Worm (Caenorhabditis elegans): ENCODE data around the gene kin-2.

Gene kin-2

DNA sequence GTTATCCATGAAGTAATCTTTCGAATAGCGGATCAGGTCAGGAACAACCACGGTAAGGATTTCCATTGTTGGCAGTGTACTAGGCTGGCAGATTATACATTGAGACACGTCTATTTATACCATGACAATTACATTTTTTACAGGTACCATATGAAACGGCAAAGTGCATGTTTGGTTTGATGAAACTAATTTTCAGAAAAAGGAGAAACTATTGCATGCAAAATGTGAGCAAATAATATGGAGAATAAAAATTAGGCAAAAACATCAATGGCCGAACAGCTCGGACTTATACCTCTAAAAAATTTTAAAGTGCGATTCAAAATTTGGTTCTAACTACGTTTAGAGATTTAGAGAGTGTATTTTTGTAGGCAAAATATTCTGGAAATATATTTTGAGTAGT is 15.1 kb upstream of the kin-2 start, which contains the start of gene F22F4.5:
Gene F22F4.5, minus strand, starts transcription at position 101 of the 400 bp plus-strand sequence.
- TF ChIP-seq nhr-43 (tag; optimal IDR thresholded peaks at IDR 0.05; ENCODE audit: poor library complexity, severe bottlenecking) (no peak), unc-39 (tag; optimal IDR thresholded peaks at IDR 0.05) (no peak), lsy-12 (tag; optimal IDR thresholded peaks at IDR 0.05) (no peak), nhr-11 (tag; optimal IDR thresholded peaks at IDR 0.05) (no peak), fkh-2 (tag; optimal IDR thresholded peaks at IDR 0.05) (no peak), hmg-11 (tag; optimal IDR thresholded peaks at IDR 0.05) (no peak), mml-1 (tag; optimal IDR thresholded peaks at IDR 0.05) (no peak), elt-3 (tag; optimal IDR thresholded peaks at IDR 0.05) (no peak), ztf-11 (tag; optimal IDR thresholded peaks at IDR 0.05) (no peak), R02D3.7 (tag; optimal IDR thresholded peaks at IDR 0.05) (no peak), zag-1 (tag; optimal IDR thresholded peaks at IDR 0.05) (no peak), sea-2 (GFP tag; optimal IDR thresholded peaks at IDR 0.05) (no peak), nhr-23 (tag; optimal IDR thresholded peaks at IDR 0.05) (no peak), ztf-4 (tag; optimal IDR thresholded peaks at IDR 0.05) (no peak), nhr-12 (tag; optimal IDR thresholded peaks at IDR 0.05) (no peak), aly-2 (tag; optimal IDR thresholded peaks at IDR 0.05) (no peak), ama-1 (optimal IDR thresholded peaks at IDR 0.05) (no peak), skn-1 (tag; optimal IDR thresholded peaks at IDR 0.05) (no peak), nhr-28 (tag; optimal IDR thresholded peaks at IDR 0.05) (no peak), fos-1 (tag; optimal IDR thresholded peaks at IDR 0.05) (no peak)

DNA sequence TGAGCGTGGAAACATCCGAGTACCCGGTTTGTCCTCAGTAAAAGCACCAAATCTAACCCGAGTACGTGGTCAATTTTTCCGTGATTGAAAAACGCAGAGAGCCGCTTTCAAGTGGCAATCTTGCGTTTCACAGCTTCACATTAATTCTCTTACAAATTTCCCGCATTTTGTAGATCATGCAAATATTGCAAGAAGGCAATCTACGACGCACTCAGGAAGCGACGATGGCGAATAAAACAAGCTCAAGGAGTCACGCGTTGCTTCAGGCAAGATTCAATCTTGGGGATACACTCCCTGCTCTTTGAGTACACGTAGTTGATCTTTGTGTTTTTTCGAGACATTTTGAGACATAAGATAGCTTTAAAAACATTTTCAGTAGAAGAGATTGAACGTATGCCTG is 10.3 kb upstream of the kin-2 start:
- TF ChIP-seq nhr-77 (tag; optimal IDR thresholded peaks at IDR 0.05) (no peak), nhr-12 (tag; optimal IDR thresholded peaks at IDR 0.05) (no peak), tbx-2 (tag; optimal IDR thresholded peaks at IDR 0.05) (no peak), skn-1 (tag; optimal IDR thresholded peaks at IDR 0.05) (no peak), ztf-4 (tag; optimal IDR thresholded peaks at IDR 0.05) (no peak)

DNA sequence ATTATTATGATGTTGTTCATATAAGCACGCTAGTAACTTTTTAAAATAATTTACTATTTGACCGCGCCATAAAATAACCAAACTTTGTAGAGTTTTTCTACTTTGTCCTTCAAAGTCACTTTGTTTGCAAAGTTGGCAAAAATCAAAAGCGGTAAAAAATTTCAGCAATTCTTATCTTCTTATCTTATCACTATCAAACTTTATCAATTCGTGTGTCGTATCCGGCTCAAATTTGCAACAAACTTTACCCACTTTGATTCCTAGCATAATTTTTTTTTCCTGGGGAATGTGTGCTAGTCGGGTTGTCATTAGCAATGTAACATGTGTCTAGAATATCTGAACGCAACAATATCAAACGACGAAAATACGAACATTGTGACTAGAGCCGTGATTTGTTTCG is 8.1 kb upstream of the kin-2 start:
- TF ChIP-seq pqm-1 (tag; optimal IDR thresholded peaks at IDR 0.05), result peak; percentile 3
- TF ChIP-seq elt-2 (tag; optimal IDR thresholded peaks at IDR 0.05), result peak; percentile 69
- no peak for TF ChIP-seq nhr-77 (tag; optimal IDR thresholded peaks at IDR 0.05)
- no peak for TF ChIP-seq nhr-25 (tag; optimal IDR thresholded peaks at IDR 0.05)

DNA sequence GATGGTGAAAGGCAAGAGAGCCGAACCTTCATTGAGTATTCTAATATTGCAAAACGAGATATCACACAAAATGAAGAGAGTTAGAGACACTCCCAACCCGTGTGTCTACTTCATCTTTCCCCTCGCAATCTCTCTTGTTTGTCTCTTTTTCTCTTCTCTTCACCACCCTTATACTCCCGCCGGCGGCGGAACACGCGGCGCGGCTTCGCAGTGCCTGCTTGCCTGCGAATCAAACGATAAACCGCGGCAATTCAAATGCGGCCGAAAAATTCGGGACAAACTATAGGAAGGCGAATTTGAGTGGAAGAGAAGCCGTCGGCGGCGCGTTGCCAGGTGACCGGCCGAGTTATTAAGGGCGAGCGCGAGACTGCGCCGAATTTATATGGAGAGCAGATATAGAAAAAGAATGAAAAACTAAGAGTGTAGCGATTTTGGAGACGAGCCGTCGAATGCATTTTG is 7.0 kb upstream of the kin-2 start, which contains the start of gene klp-13:
Gene klp-13, plus strand, starts transcription at position 409 of the 459 bp plus-strand sequence.
- TF ChIP-seq elt-2 (tag; optimal IDR thresholded peaks at IDR 0.05), result peak; percentile 75
- TF ChIP-seq jun-1 (tag; optimal IDR thresholded peaks at IDR 0.05), result peak; percentile 79
- TF ChIP-seq sea-2 (GFP tag; optimal IDR thresholded peaks at IDR 0.05), result no peak
- no peak for TF ChIP-seq nhr-11 (tag; optimal IDR thresholded peaks at IDR 0.05)
- TF ChIP-seq ceh-9 (tag; optimal IDR thresholded peaks at IDR 0.05), result no peak
- TF ChIP-seq unc-62 (GFP tag; optimal IDR thresholded peaks at IDR 0.05), result peak; percentile 81
- peak; percentile 63 for TF ChIP-seq tbx-2 (tag; optimal IDR thresholded peaks at IDR 0.05)
- TF ChIP-seq mml-1 (tag; optimal IDR thresholded peaks at IDR 0.05), result no peak
- no peak for TF ChIP-seq ceh-16 (tag; optimal IDR thresholded peaks at IDR 0.05)
- TF ChIP-seq mdl-1 (tag; optimal IDR thresholded peaks at IDR 0.05), result peak; percentile 42
- TF ChIP-seq elt-3 (tag; optimal IDR thresholded peaks at IDR 0.05), result no peak
- no peak for TF ChIP-seq daf-12 (tag; optimal IDR thresholded peaks at IDR 0.05)
- peak; percentile 79 for TF ChIP-seq egl-5 (tag; optimal IDR thresholded peaks at IDR 0.05)
- TF ChIP-seq nhr-77 (tag; optimal IDR thresholded peaks at IDR 0.05), result no peak
- TF ChIP-seq zag-1 (tag; optimal IDR thresholded peaks at IDR 0.05), result peak; percentile 49
- no peak for TF ChIP-seq fos-1 (tag; optimal IDR thresholded peaks at IDR 0.05)
- TF ChIP-seq nhr-28 (tag; optimal IDR thresholded peaks at IDR 0.05), result no peak
- no peak for TF ChIP-seq unc-39 (tag; optimal IDR thresholded peaks at IDR 0.05)
- peak; percentile 65 for TF ChIP-seq nhr-25 (tag; optimal IDR thresholded peaks at IDR 0.05)
- peak; percentile 61 for TF ChIP-seq snpc-4 (tag; optimal IDR thresholded peaks at IDR 0.05)
- peak; percentile 67 for TF ChIP-seq lsy-12 (tag; optimal IDR thresholded peaks at IDR 0.05)
- TF ChIP-seq eor-1 (tag; optimal IDR thresholded peaks at IDR 0.05), result no peak
- TF ChIP-seq lin-39 (tag; optimal IDR thresholded peaks at IDR 0.05), result peak; percentile 98
- TF ChIP-seq skn-1 (tag; optimal IDR thresholded peaks at IDR 0.05), result peak; percentile 88
- TF ChIP-seq ama-1 (optimal IDR thresholded peaks at IDR 0.05), result no peak
- no peak for TF ChIP-seq nhr-12 (tag; optimal IDR thresholded peaks at IDR 0.05)
- TF ChIP-seq nhr-67 (tag; optimal IDR thresholded peaks at IDR 0.05), result no peak
- no peak for TF ChIP-seq nhr-43 (tag; optimal IDR thresholded peaks at IDR 0.05; ENCODE audit: poor library complexity, severe bottlenecking)
- no peak for TF ChIP-seq aly-2 (tag; optimal IDR thresholded peaks at IDR 0.05)
- TF ChIP-seq hmg-11 (tag; optimal IDR thresholded peaks at IDR 0.05), result peak; percentile 97
- no peak for TF ChIP-seq nhr-76 (tag; optimal IDR thresholded peaks at IDR 0.05)
- peak; percentile 93 for TF ChIP-seq pha-4 (tag; optimal IDR thresholded peaks at IDR 0.05)
- TF ChIP-seq nhr-237 (tag; optimal IDR thresholded peaks at IDR 0.05), result no peak
- TF ChIP-seq lin-15B (tag; optimal IDR thresholded peaks at IDR 0.05), result peak; percentile 91
- no peak for TF ChIP-seq ztf-4 (tag; optimal IDR thresholded peaks at IDR 0.05)
- TF ChIP-seq nhr-23 (tag; optimal IDR thresholded peaks at IDR 0.05), result peak; percentile 74
- peak; percentile 70 for TF ChIP-seq R02D3.7 (tag; optimal IDR thresholded peaks at IDR 0.05)
- peak; percentile 18 for TF ChIP-seq egl-27 (tag; optimal IDR thresholded peaks at IDR 0.05)
- peak; percentile 60 for TF ChIP-seq ZK546.5 (tag; optimal IDR thresholded peaks at IDR 0.05)
- TF ChIP-seq fkh-2 (tag; optimal IDR thresholded peaks at IDR 0.05), result no peak
- peak; percentile 95 for TF ChIP-seq nfya-1 (tag; optimal IDR thresholded peaks at IDR 0.05; ENCODE audit: insufficient read depth)
- TF ChIP-seq elt-1 (tag; optimal IDR thresholded peaks at IDR 0.05), result peak; percentile 15
- no peak for TF ChIP-seq ztf-11 (tag; optimal IDR thresholded peaks at IDR 0.05)
